Fruit fly (Drosophila melanogaster) whole organism, embryonic: ENCODE measurements around the gene ZAP3.

Experiments used
- Aef1 ChIP-seq: fragments of 200-800 bp; sonication (Bioruptor generic); IDR thresholded peaks from 3 replicates; pipeline ENCODE4 v1.3.6; 2022; ENCODE audit warnings: missing biosample characterization, missing genetic modification characterization
- Atf3 ChIP-seq: fragments of 200-800 bp; sonication (Bioruptor generic); optimal IDR thresholded peaks from 3 replicates; lab custom pipeline; 2016; ENCODE audit warnings: missing biosample characterization, missing genetic modification characterization
- Bgb ChIP-seq: fragments of 200-800 bp; sonication (Bioruptor generic); IDR thresholded peaks from 2 replicates; pipeline ENCODE4 v1.3.6; 2022; ENCODE audit warnings: missing biosample characterization, missing genetic modification characterization; ENCODE audit not compliant: partially characterized antibody
- CG10431 ChIP-seq: fragments of 200-800 bp; sonication (Bioruptor generic); optimal IDR thresholded peaks from 3 replicates; lab custom pipeline; 2018; ENCODE audit warnings: missing biosample characterization, mild to moderate bottlenecking, missing genetic modification characterization
- CG11504 ChIP-seq: fragments of 200-800 bp; sonication (Bioruptor generic); optimal IDR thresholded peaks from 3 replicates; lab custom pipeline; 2019; ENCODE audit warnings: missing biosample characterization, mild to moderate bottlenecking, missing genetic modification characterization, moderate library complexity
- CG13287 ChIP-seq: fragments of 200-800 bp; sonication (Bioruptor generic); IDR thresholded peaks from 2 replicates; pipeline ENCODE4 v1.3.6; 2022; ENCODE audit warnings: missing biosample characterization, missing genetic modification characterization; ENCODE audit not compliant: partially characterized antibody
- CG13624 ChIP-seq: fragments of 200-800 bp; sonication (Bioruptor generic); optimal IDR thresholded peaks from 2 replicates; lab custom pipeline; 2016; ENCODE audit warnings: missing biosample characterization, missing genetic modification characterization
- CG1647 ChIP-seq: fragments of 200-800 bp; sonication (Bioruptor generic); optimal IDR thresholded peaks from 3 replicates; lab custom pipeline; 2016; ENCODE audit warnings: missing biosample characterization, missing genetic modification characterization
- CG17359 ChIP-seq: fragments of 200-800 bp; sonication (Bioruptor generic); optimal IDR thresholded peaks from 3 replicates; lab custom pipeline; 2018; ENCODE audit warnings: missing biosample characterization, mild to moderate bottlenecking, missing genetic modification characterization, moderate library complexity
- CG34422 ChIP-seq: fragments of 200-800 bp; sonication (Bioruptor generic); IDR thresholded peaks from 3 replicates; pipeline ENCODE4 v1.3.6; 2022; ENCODE audit warnings: missing biosample characterization, missing genetic modification characterization
- CG6765 ChIP-seq: fragments of 200-800 bp; sonication (Bioruptor generic); optimal IDR thresholded peaks from 3 replicates; lab custom pipeline; 2017; ENCODE audit warnings: missing biosample characterization, mild to moderate bottlenecking, missing genetic modification characterization
- CG6791 ChIP-seq: fragments of 200-800 bp; sonication (Bioruptor generic); IDR thresholded peaks from 3 replicates; pipeline ENCODE4 v1.3.6; 2022; ENCODE audit warnings: missing biosample characterization, missing genetic modification characterization; ENCODE audit not compliant: partially characterized antibody
- CG7556 ChIP-seq: fragments of 200-800 bp; sonication (Bioruptor generic); optimal IDR thresholded peaks from 2 replicates; lab custom pipeline; 2017; ENCODE audit warnings: missing biosample characterization, mild to moderate bottlenecking, missing genetic modification characterization
- CG7928 ChIP-seq: fragments of 200-800 bp; sonication (Bioruptor generic); optimal IDR thresholded peaks from 2 replicates; lab custom pipeline; 2017; ENCODE audit warnings: missing biosample characterization, mild to moderate bottlenecking, missing genetic modification characterization
- CG9932 ChIP-seq: fragments of 200-800 bp; sonication (Bioruptor generic); IDR thresholded peaks from 2 replicates; pipeline ENCODE4 v1.3.6; 2022; ENCODE audit warnings: missing biosample characterization, missing genetic modification characterization
- CoRest ChIP-seq: fragments of 200-800 bp; sonication (Bioruptor generic); optimal IDR thresholded peaks from 3 replicates; lab custom pipeline; 2018; ENCODE audit warnings: missing biosample characterization, mild to moderate bottlenecking, missing genetic modification characterization, moderate library complexity
- CrebB ChIP-seq: fragments of 200-800 bp; sonication (Bioruptor generic); optimal IDR thresholded peaks from 3 replicates; lab custom pipeline; 2018; ENCODE audit warnings: missing biosample characterization, mild to moderate bottlenecking, missing genetic modification characterization
- Dref ChIP-seq: fragments of 200-800 bp; sonication (Bioruptor generic); IDR thresholded peaks from 2 replicates; pipeline ENCODE4 v1.3.6; 2022; ENCODE audit warnings: missing biosample characterization, missing genetic modification characterization
- GATAe ChIP-seq: fragments of 200-800 bp; sonication (Bioruptor generic); conservative IDR thresholded peaks from 2 replicates; pipeline ENCODE4 v1.3.6; 2022; ENCODE audit warnings: missing biosample characterization, missing genetic modification characterization
- Mad ChIP-seq: fragments of 200-800 bp; sonication (Bioruptor generic); optimal IDR thresholded peaks from 2 replicates; lab custom pipeline; 2016; ENCODE audit warnings: missing biosample characterization, missing genetic modification characterization
- Meics ChIP-seq: fragments of 200-800 bp; sonication (Bioruptor generic); optimal IDR thresholded peaks from 2 replicates; lab custom pipeline; 2017; ENCODE audit warnings: missing biosample characterization, mild to moderate bottlenecking, missing genetic modification characterization
- NC2α ChIP-seq: fragments of 200-800 bp; sonication (Bioruptor generic); optimal IDR thresholded peaks from 2 replicates; lab custom pipeline; 2016; ENCODE audit warnings: missing biosample characterization, missing genetic modification characterization
- Opbp ChIP-seq: fragments of 200-800 bp; sonication (Bioruptor generic); IDR thresholded peaks from 3 replicates; pipeline ENCODE4 v1.3.6; 2022; ENCODE audit warnings: missing biosample characterization, missing genetic modification characterization; ENCODE audit not compliant: partially characterized antibody
- Scr ChIP-seq: fragments of 200-800 bp; sonication (Bioruptor generic); IDR thresholded peaks from 2 replicates; pipeline ENCODE4 v1.3.6; 2022; ENCODE audit warnings: missing biosample characterization, missing genetic modification characterization; ENCODE audit not compliant: partially characterized antibody
- Spps ChIP-seq: fragments of 200-800 bp; sonication (Bioruptor generic); optimal IDR thresholded peaks from 2 replicates; lab custom pipeline; 2018; ENCODE audit warnings: missing biosample characterization, mild to moderate bottlenecking, missing genetic modification characterization
- YL-1 ChIP-seq: fragments of 200-800 bp; sonication (Bioruptor generic); optimal IDR thresholded peaks from 3 replicates; lab custom pipeline; 2017; ENCODE audit warnings: missing biosample characterization, mild to moderate bottlenecking, missing genetic modification characterization
- abd-A ChIP-seq: fragments of 200-800 bp; sonication (Bioruptor generic); optimal IDR thresholded peaks from 3 replicates; lab custom pipeline; 2019; ENCODE audit warnings: missing biosample characterization, mild to moderate bottlenecking, missing genetic modification characterization, moderate library complexity
- br ChIP-seq: fragments of >200 bp; optimal IDR thresholded peaks from 2 replicates; lab custom pipeline; 2017
- da ChIP-seq: fragments of 200-800 bp; sonication (Bioruptor generic); optimal IDR thresholded peaks from 2 replicates; lab custom pipeline; 2016; ENCODE audit warnings: missing biosample characterization, missing genetic modification characterization
- dmrt11E ChIP-seq: fragments of 200-800 bp; sonication (Bioruptor generic); optimal IDR thresholded peaks from 3 replicates; lab custom pipeline; 2018; ENCODE audit warnings: missing biosample characterization, mild to moderate bottlenecking, missing genetic modification characterization, moderate library complexity
- gfzf ChIP-seq: fragments of 200-800 bp; sonication (Bioruptor generic); optimal IDR thresholded peaks from 2 replicates; lab custom pipeline; 2016; ENCODE audit warnings: missing biosample characterization, mild to moderate bottlenecking, missing genetic modification characterization, moderate library complexity
- grau ChIP-seq: fragments of 200-800 bp; optimal IDR thresholded peaks from 3 replicates; lab custom pipeline; 2019; ENCODE audit warnings: missing biosample characterization, mild to moderate bottlenecking, missing genetic modification characterization, moderate library complexity
- grn ChIP-seq: fragments of 200-800 bp; sonication (Bioruptor generic); optimal IDR thresholded peaks from 3 replicates; lab custom pipeline; 2017; ENCODE audit warnings: missing biosample characterization, missing genetic modification characterization
- ham ChIP-seq: fragments of 200-800 bp; sonication (Bioruptor generic); IDR thresholded peaks from 2 replicates; pipeline ENCODE4 v1.3.6; 2022; ENCODE audit warnings: missing biosample characterization, missing genetic modification characterization
- hbn ChIP-seq: fragments of 200-800 bp; sonication (Bioruptor generic); IDR thresholded peaks from 2 replicates; pipeline ENCODE4 v1.3.6; 2022; ENCODE audit warnings: missing biosample characterization, missing genetic modification characterization; ENCODE audit not compliant: partially characterized antibody
- jumu ChIP-seq: fragments of 200-800 bp; sonication (Bioruptor generic); optimal IDR thresholded peaks from 3 replicates; lab custom pipeline; 2016; ENCODE audit warnings: missing biosample characterization, missing genetic modification characterization
- klu ChIP-seq: fragments of 200-800 bp; sonication (Bioruptor generic); IDR thresholded peaks from 2 replicates; pipeline ENCODE4 v1.3.6; 2022; ENCODE audit warnings: missing biosample characterization, missing genetic modification characterization
- lab ChIP-seq: fragments of 200-800 bp; sonication (Bioruptor generic); optimal IDR thresholded peaks from 3 replicates; lab custom pipeline; 2017; ENCODE audit warnings: missing biosample characterization, missing genetic modification characterization, mild to moderate bottlenecking, moderate library complexity, missing genetic modification reagents
- nerfin-1 ChIP-seq: fragments of 200-800 bp; sonication (Bioruptor generic); optimal IDR thresholded peaks from 3 replicates; lab custom pipeline; 2019; ENCODE audit warnings: missing biosample characterization, mild to moderate bottlenecking, missing genetic modification characterization, moderate library complexity
- p53 ChIP-seq: fragments of 200-800 bp; sonication (Bioruptor generic); optimal IDR thresholded peaks from 2 replicates; lab custom pipeline; 2016; ENCODE audit warnings: missing biosample characterization, missing genetic modification characterization
- phol ChIP-seq: fragments of 200-800 bp; sonication (Bioruptor generic); optimal IDR thresholded peaks from 3 replicates; lab custom pipeline; 2018; ENCODE audit warnings: missing biosample characterization, mild to moderate bottlenecking, missing genetic modification characterization, moderate library complexity
- prd ChIP-seq, 3 experiments: fragments of >200 bp in 2 of 3; fragments of 200-800 bp in 1 of 3; sonication (Bioruptor generic) in 1 of 3; optimal IDR thresholded peaks in 2 of 3; IDR thresholded peaks in 1 of 3; 2 replicates in 2 of 3; 3 replicates in 1 of 3; pipeline versions ENCODE4 v1.3.6 to Lab custom; 2017 to 2022; ENCODE audit warnings: missing biosample characterization in 1 of 3, missing genetic modification characterization in 1 of 3
- pros ChIP-seq: fragments of 200-800 bp; sonication (Bioruptor generic); optimal IDR thresholded peaks from 3 replicates; lab custom pipeline; 2019; ENCODE audit warnings: missing biosample characterization, mild to moderate bottlenecking, missing genetic modification characterization, moderate library complexity
- row ChIP-seq: fragments of 200-800 bp; sonication (Bioruptor generic); IDR thresholded peaks from 3 replicates; pipeline ENCODE4 v1.3.6; 2022; ENCODE audit warnings: missing biosample characterization, missing genetic modification characterization
- tap ChIP-seq: fragments of 200-800 bp; optimal IDR thresholded peaks from 3 replicates; lab custom pipeline; 2019; ENCODE audit warnings: missing biosample characterization, mild to moderate bottlenecking, missing genetic modification characterization, moderate library complexity
- vnd ChIP-seq: fragments of 200-800 bp; sonication (Bioruptor generic); IDR thresholded peaks from 3 replicates; pipeline ENCODE4 v1.3.6; 2022; ENCODE audit warnings: missing biosample characterization, missing genetic modification characterization; ENCODE audit not compliant: partially characterized antibody
- yki ChIP-seq: fragments of >200 bp; optimal IDR thresholded peaks from 3 replicates; lab custom pipeline; 2018
- zfh2 ChIP-seq: fragments of 200-800 bp; sonication (Bioruptor generic); optimal IDR thresholded peaks from 2 replicates; lab custom pipeline; 2016; ENCODE audit warnings: missing biosample characterization, missing genetic modification characterization

ZAP3 gene

dm6 chrX:10082185-10082949, at the start of gene ZAP3:
Gene ZAP3, minus strand, starts transcription at chrX:10082492.
- TF ChIP-seq CG9932 (0 out of 2 replicates have a peak, but pooled peaks have one; percentile 15), vnd (GFP tag; lab: Robert Waterston, UW) (0 out of 3 replicates have a peak, but pooled peaks have one; percentile 34), Atf3 (GFP tag; lab: Kevin White, UChicago) (no peak), yki (lab: Kevin White, UChicago) (no peak), CrebB (tag; lab: Kevin White, UChicago) (no peak), Spps (tag; lab: Kevin White, UChicago) (no peak), Bgb (GFP tag; lab: Robert Waterston, UW) (peak; percentile 39; the same call in 1 of the 2 replicates), Scr (GFP tag; lab: Robert Waterston, UW) (peak; percentile 56; the same call in 1 of the 2 replicates), br (lab: Kevin White, UChicago) (no peak), Opbp (GFP tag; lab: Robert Waterston, UW) (peak; percentile 52; the same call in 1 of the 3 replicates), CG17359 (tag; lab: Kevin White, UChicago) (no peak), row (GFP tag; lab: Robert Waterston, UW) (peak; percentile 67), gfzf (GFP tag; lab: Kevin White, UChicago) (peak; percentile 65), Aef1 (GFP tag; lab: Robert Waterston, UW) (no peak), grau (tag; lab: Kevin White, UChicago) (no peak), prd (optimal IDR thresholded peaks at IDR 0.05; lab: Kevin White, UChicago) (no peak), prd (GFP tag; IDR thresholded peaks at IDR 0.05; lab: Robert Waterston, UW) (no peak), CG7556 (GFP tag; lab: Kevin White, UChicago) (no peak), grn (no peak), CoRest (tag; lab: Kevin White, UChicago) (no peak), CG11504 (tag; lab: Kevin White, UChicago) (no peak), dmrt11E (tag; lab: Kevin White, UChicago) (no peak), CG6765 (GFP tag; lab: Kevin White, UChicago) (no peak), NC2α (GFP tag; lab: Kevin White, UChicago) (no peak), CG10431 (GFP tag; lab: Kevin White, UChicago) (no peak), da (no peak), phol (tag; lab: Kevin White, UChicago) (peak; percentile 82), lab (GFP tag; lab: Kevin White, UChicago) (no peak), Dref (GFP tag; lab: Robert Waterston, UW) (peak; percentile 41; the same call in 1 of the 2 replicates), p53 (GFP tag; lab: Kevin White, UChicago) (no peak), pros (no peak), CG7928 (GFP tag; lab: Kevin White, UChicago) (no peak), YL-1 (GFP tag; lab: Kevin White, UChicago) (peak; percentile 68), ham (GFP tag; lab: Robert Waterston, UW) (no peak), klu (GFP tag; lab: Robert Waterston, UW) (no peak), nerfin-1 (tag; lab: Kevin White, UChicago) (no peak), CG34422 (GFP tag; lab: Robert Waterston, UW) (peak; percentile 28; the same call in 1 of the 3 replicates), jumu (no peak), abd-A (tag; lab: Kevin White, UChicago) (no peak), CG13624 (GFP tag; lab: Kevin White, UChicago) (no peak), CG1647 (no peak), CG6791 (GFP tag; lab: Robert Waterston, UW) (peak; percentile 51; the same call in 1 of the 3 replicates), hbn (peak; percentile 31; the same call in 1 of the 2 replicates), Meics (GFP tag; lab: Kevin White, UChicago) (no peak), zfh2 (GFP tag; lab: Kevin White, UChicago) (no peak), Mad (GFP tag; lab: Kevin White, UChicago) (no peak), GATAe (no peak), tap (tag; lab: Kevin White, UChicago) (no peak), CG13287 (GFP tag; lab: Robert Waterston, UW) (peak; percentile 27; the same call in 1 of the 2 replicates)
